Worm (Caenorhabditis elegans) whole organism, late embryonic: Measurements from ENCODE around the gene asp-15.

ENCODE experiments used
- F13H6.1 ChIP-seq: sonication (generic microtip); optimal IDR thresholded peaks from 2 replicates; lab custom pipeline; 2016; ENCODE audit warnings: missing genetic modification characterization, missing compliant biosample characterization
- fkh-10 ChIP-seq: fragments of 150-350 bp; optimal IDR thresholded peaks from 2 replicates; lab custom pipeline; 2014; ENCODE audit warnings: missing biosample characterization, missing genetic modification reagents, missing genetic modification characterization
- pag-3 ChIP-seq: sonication (generic microtip); optimal IDR thresholded peaks from 2 replicates; lab custom pipeline; 2016; ENCODE audit warnings: missing compliant biosample characterization, missing genetic modification characterization, borderline replicate concordance
- unc-55 ChIP-seq: sonication (generic microtip); optimal IDR thresholded peaks from 2 replicates; lab custom pipeline; 2017; ENCODE audit warnings: missing biosample characterization, missing genetic modification reagents, missing genetic modification characterization

DNA sequence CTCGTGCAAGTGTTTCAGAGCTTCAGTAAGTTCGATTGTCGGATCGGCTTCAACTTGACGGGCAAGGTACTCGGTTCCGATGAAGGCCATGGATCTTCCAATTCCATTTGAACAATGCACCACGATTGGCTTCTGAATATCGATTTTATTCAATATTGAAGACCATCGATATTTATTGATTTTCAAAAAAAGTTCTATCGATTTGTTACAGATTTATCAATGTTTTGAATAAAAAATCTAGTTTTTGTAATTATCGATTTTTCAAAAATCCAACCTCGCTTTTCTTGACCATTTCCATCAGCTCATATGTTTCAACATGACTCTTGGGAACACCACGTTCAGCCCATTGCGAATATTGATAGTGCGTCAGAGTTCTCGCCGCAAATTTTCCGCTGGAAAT lies 24.2 kb upstream of the asp-15 start:
- TF ChIP-seq fkh-10 (GFP tag; lab: Kevin White, UChicago) (no peak), pag-3 (tag; lab: Kevin White, UChicago) (no peak), F13H6.1 (no peak), unc-55 (no peak)
